Fruit fly (Drosophila melanogaster) whole organism, wandering third instar larva: ENCODE measurements around the gene Mul1.

Source experiments
- Dfd ChIP-seq: fragments of >200 bp; optimal IDR thresholded peaks from 2 replicates; lab custom pipeline; 2017; ENCODE audit warnings: missing biosample characterization, missing genetic modification characterization
- Dif ChIP-seq: fragments of 200-275, 200-300 bp; sonication (Bioruptor generic); optimal IDR thresholded peaks from 2 replicates; lab custom pipeline; 2018; ENCODE audit warnings: missing biosample characterization, missing genetic modification characterization; ENCODE audit not compliant: partially characterized antibody
- HLH106 ChIP-seq: fragments of 200-800 bp; optimal IDR thresholded peaks from 3 replicates; lab custom pipeline; 2019; ENCODE audit warnings: missing biosample characterization, mild to moderate bottlenecking, missing genetic modification characterization, moderate library complexity
- Myc ChIP-seq: fragments of >200 bp; optimal IDR thresholded peaks from 2 replicates; lab custom pipeline; 2017
- OdsH ChIP-seq: fragments of 200-800 bp; sonication (Bioruptor generic); optimal IDR thresholded peaks from 2 replicates; lab custom pipeline; 2016; ENCODE audit warnings: missing biosample characterization, mild to moderate bottlenecking, missing genetic modification characterization
- br ChIP-seq: fragments of 200-800 bp; sonication (Bioruptor generic); optimal IDR thresholded peaks from 2 replicates; lab custom pipeline; 2016; ENCODE audit warnings: missing biosample characterization, missing genetic modification characterization
- brk ChIP-seq: fragments of 200-800 bp; sonication (Bioruptor generic); optimal IDR thresholded peaks from 2 replicates; lab custom pipeline; 2016; ENCODE audit warnings: missing biosample characterization, mild to moderate bottlenecking, missing genetic modification characterization
- pan ChIP-seq: fragments of >200 bp; optimal IDR thresholded peaks from 2 replicates; lab custom pipeline; 2017
- psq ChIP-seq: fragments of 200-800 bp; sonication (Bioruptor generic); optimal IDR thresholded peaks from 3 replicates; lab custom pipeline; 2017; ENCODE audit warnings: missing biosample characterization, mild to moderate bottlenecking, missing genetic modification characterization, moderate library complexity
- tai ChIP-seq: sonication (Bioruptor generic); optimal IDR thresholded peaks from 2 replicates; lab custom pipeline; 2016; ENCODE audit warnings: missing biosample characterization, missing genetic modification characterization
- usp ChIP-seq: fragments of >200 bp; optimal IDR thresholded peaks from 2 replicates; lab custom pipeline; 2017; ENCODE audit warnings: missing biosample characterization, missing genetic modification characterization
- woc ChIP-seq: sonication (Bioruptor generic); optimal IDR thresholded peaks from 2 replicates; lab custom pipeline; 2016; ENCODE audit warnings: missing biosample characterization, mild to moderate bottlenecking, missing genetic modification characterization

DNA sequence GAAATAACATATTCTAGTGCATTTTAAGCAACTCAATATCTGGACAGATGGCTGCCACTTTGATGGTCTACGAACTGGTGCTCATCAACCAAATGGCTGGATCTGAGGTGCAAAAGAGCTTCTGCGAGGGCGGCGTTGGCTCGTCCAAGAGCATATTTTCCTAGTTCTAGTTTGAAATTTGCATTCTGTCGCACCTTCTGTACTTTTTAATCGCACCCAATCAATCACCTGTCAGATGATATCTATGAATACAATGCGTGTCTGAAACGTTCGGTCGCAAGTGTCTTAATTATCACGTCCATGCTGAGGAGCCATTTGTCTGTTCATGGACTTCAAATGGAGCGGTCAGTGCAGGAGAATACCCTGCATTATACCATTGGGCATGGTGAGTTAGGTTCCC is 10.5 kb downstream of the Mul1 start, which contains the start of the genes Gr64d and Gr64e:
- TF ChIP-seq pan = no peak
- TF ChIP-seq woc (GFP tag; lab: Kevin White, UChicago) = no peak
- no peak for TF ChIP-seq psq (GFP tag; lab: Kevin White, UChicago)
- no peak for TF ChIP-seq brk (GFP tag; lab: Kevin White, UChicago)
- no peak for TF ChIP-seq tai (GFP tag; lab: Kevin White, UChicago)
- no peak for TF ChIP-seq usp (GFP tag; lab: Kevin White, UChicago)
- TF ChIP-seq HLH106 = no peak
- no peak for TF ChIP-seq br
- TF ChIP-seq Dfd (GFP tag; lab: Kevin White, UChicago) = no peak
- no peak for TF ChIP-seq Dif (GFP tag; lab: Kevin White, UChicago)
- no peak for TF ChIP-seq Myc (lab: Kevin White, UChicago)
- TF ChIP-seq OdsH (GFP tag; lab: Kevin White, UChicago) = no peak
